Worm (Caenorhabditis elegans): ENCODE results near the gene lgc-18.

ce11 chrX:12123152-12123551, 2.3 kb upstream of the lgc-18 start, which contains the start of gene T01H10.11:
- TF ChIP-seq him-1 (tag; optimal IDR thresholded peaks at IDR 0.05) (no peak), Y95B8A.8 (GFP tag; IDR thresholded peaks at IDR 0.05) (no peak), mes-4 (tag; optimal IDR thresholded peaks at IDR 0.05) (no peak), sea-2 (GFP tag; IDR thresholded peaks at IDR 0.05) (no peak), dpl-1 (GFP tag; optimal IDR thresholded peaks at IDR 0.05) (no peak), ama-1 (optimal IDR thresholded peaks at IDR 0.05) (no peak), ama-1 (GFP tag; optimal IDR thresholded peaks at IDR 0.05) (no peak), ztf-26 (tag; optimal IDR thresholded peaks at IDR 0.05) (no peak)
